Fruit fly (Drosophila melanogaster): ENCODE measurements around the gene HP4.

HP4 gene

dm6 chr3L:8018665-8019070, 42.7 kb upstream of the HP4 start (continued):
- TF ChIP-seq Fer3 (tag; optimal IDR thresholded peaks at IDR 0.05), result no peak
- TF ChIP-seq CG1603 (tag; optimal IDR thresholded peaks at IDR 0.05), result peak; percentile 17
- peak; percentile 30 for TF ChIP-seq CrebB (tag; optimal IDR thresholded peaks at IDR 0.05)
- peak; percentile 76 for TF ChIP-seq cwo (GFP tag; optimal IDR thresholded peaks at IDR 0.05)
- peak; percentile 70 for TF ChIP-seq PHDP (tag; optimal IDR thresholded peaks at IDR 0.05)
- TF ChIP-seq gem (tag; optimal IDR thresholded peaks at IDR 0.05), result peak; percentile 26
- no peak for TF ChIP-seq CG10274 (GFP tag; optimal IDR thresholded peaks at IDR 0.05)
- TF ChIP-seq Blimp-1 (GFP tag; optimal IDR thresholded peaks at IDR 0.05), result peak; percentile 11
- peak; percentile 42 for TF ChIP-seq CG13424 (tag; optimal IDR thresholded peaks at IDR 0.05)
- TF ChIP-seq pros (GFP tag; optimal IDR thresholded peaks at IDR 0.05), result peak; percentile 28
- no peak for TF ChIP-seq CG6683 (GFP tag; optimal IDR thresholded peaks at IDR 0.05)
- TF ChIP-seq Dek (tag; optimal IDR thresholded peaks at IDR 0.05), result peak; percentile 19
- peak; percentile 24 for TF ChIP-seq Asciz (GFP tag; optimal IDR thresholded peaks at IDR 0.05)
- TF ChIP-seq CG12219 (GFP tag; optimal IDR thresholded peaks at IDR 0.05), result peak; percentile 48
- peak; percentile 33 for TF ChIP-seq Fer1 (GFP tag; optimal IDR thresholded peaks at IDR 0.05)
- TF ChIP-seq CG12769 (tag; optimal IDR thresholded peaks at IDR 0.05), result peak; percentile 20
- TF ChIP-seq CG11560 (tag; IDR thresholded peaks at IDR 0.05), result no peak
- TF ChIP-seq CG2678 (tag; optimal IDR thresholded peaks at IDR 0.05), result peak; percentile 56
- TF ChIP-seq CG18262 (tag; optimal IDR thresholded peaks at IDR 0.05), result peak; percentile 7
- peak; percentile 43 for TF ChIP-seq nerfin-1 (tag; optimal IDR thresholded peaks at IDR 0.05)
- TF ChIP-seq CG14860 (GFP tag; IDR thresholded peaks at IDR 0.05; ENCODE audit: partially characterized antibody), result no peak
- peak; percentile 23 for TF ChIP-seq Sox100B (GFP tag; optimal IDR thresholded peaks at IDR 0.05)
- TF ChIP-seq Antp (GFP tag; optimal IDR thresholded peaks at IDR 0.05), result no peak
- peak; percentile 49 for TF ChIP-seq CG10543 (GFP tag; optimal IDR thresholded peaks at IDR 0.05)
- peak; percentile 26 for TF ChIP-seq salm (tag; optimal IDR thresholded peaks at IDR 0.05)
- TF ChIP-seq D19A (tag; optimal IDR thresholded peaks at IDR 0.05), result peak; percentile 4
- no peak for TF ChIP-seq hkb (optimal IDR thresholded peaks at IDR 0.05)
- TF ChIP-seq hkb (GFP tag; IDR thresholded peaks at IDR 0.05), result peak; percentile 39; the same call in 1 of the 2 replicates
- peak; percentile 58 for TF ChIP-seq Vsx1 (GFP tag; optimal IDR thresholded peaks at IDR 0.05)
- no peak for TF ChIP-seq crol (GFP tag; IDR thresholded peaks at IDR 0.05)
- TF ChIP-seq CG6813 (GFP tag; optimal IDR thresholded peaks at IDR 0.05), result peak; percentile 47
- no peak for TF ChIP-seq sc (optimal IDR thresholded peaks at IDR 0.05)
- peak; percentile 14 for TF ChIP-seq sc (GFP tag; optimal IDR thresholded peaks at IDR 0.05)
- TF ChIP-seq CG15601 (tag; optimal IDR thresholded peaks at IDR 0.05), result peak; percentile 68
- TF ChIP-seq CG10431 (GFP tag; optimal IDR thresholded peaks at IDR 0.05), result peak; percentile 63
- no peak for TF ChIP-seq NC2β (GFP tag; optimal IDR thresholded peaks at IDR 0.05)
- peak; percentile 96 for TF ChIP-seq grn (GFP tag; optimal IDR thresholded peaks at IDR 0.05)
- peak; percentile 37 for TF ChIP-seq CG2875 (GFP tag; optimal IDR thresholded peaks at IDR 0.05)
- peak; percentile 34 for TF ChIP-seq CG17385 (GFP tag; optimal IDR thresholded peaks at IDR 0.05)
- TF ChIP-seq Hr78 (GFP tag; optimal IDR thresholded peaks at IDR 0.05), result peak in 1 of 2 experiments; percentile 33
- TF ChIP-seq lbe (GFP tag; optimal IDR thresholded peaks at IDR 0.05), result no peak
- TF ChIP-seq bigmax (GFP tag; optimal IDR thresholded peaks at IDR 0.05), result no peak
- no peak for TF ChIP-seq CG12942 (GFP tag; optimal IDR thresholded peaks at IDR 0.05)
- peak; percentile 1 for TF ChIP-seq CG14710 (tag; optimal IDR thresholded peaks at IDR 0.05)
- TF ChIP-seq dm (GFP tag; optimal IDR thresholded peaks at IDR 0.05), result no peak
- peak; percentile 9 for TF ChIP-seq B-H2 (GFP tag; optimal IDR thresholded peaks at IDR 0.05)
- TF ChIP-seq CG4707 (GFP tag; optimal IDR thresholded peaks at IDR 0.05), result peak; percentile 68
- peak; percentile 6 for TF ChIP-seq Meics (GFP tag; optimal IDR thresholded peaks at IDR 0.05)
- peak; percentile 14 for TF ChIP-seq CG12236 (GFP tag; optimal IDR thresholded peaks at IDR 0.05)

Measured in whole organism, embryonic.